Fruit fly (Drosophila melanogaster): ENCODE measurements around the gene CG5391.
A peak's percentile ranks its signal among the peaks of the same experiment; 100 is the strongest.

CG5391 gene

dm6 chr3R:22379942-22380341, 46.0 kb upstream of the CG5391 start, which contains the start of gene CG34149 (continued):
- TF ChIP-seq CG1603 (tag; optimal IDR thresholded peaks at IDR 0.05) (no peak), CG8281 (tag; optimal IDR thresholded peaks at IDR 0.05) (no peak), kah (GFP tag; optimal IDR thresholded peaks at IDR 0.05) (no peak), chinmo (GFP tag; IDR thresholded peaks at IDR 0.05; ENCODE audit: partially characterized antibody) (no peak), unc-4 (GFP tag; IDR thresholded peaks at IDR 0.05; ENCODE audit: partially characterized antibody) (peak; percentile 55), btn (GFP tag; optimal IDR thresholded peaks at IDR 0.05) (no peak), BtbVII (GFP tag; optimal IDR thresholded peaks at IDR 0.05) (no peak), crol (GFP tag; IDR thresholded peaks at IDR 0.05) (no peak), Hr51 (GFP tag; optimal IDR thresholded peaks at IDR 0.05) (no peak), CG3838 (GFP tag; optimal IDR thresholded peaks at IDR 0.05) (no peak), Opbp (GFP tag; IDR thresholded peaks at IDR 0.05; ENCODE audit: partially characterized antibody) (peak; percentile 10; the same call in 2 of the 3 replicates), ttk (GFP tag; IDR thresholded peaks at IDR 0.05) (no peak), CG13123 (GFP tag; optimal IDR thresholded peaks at IDR 0.05) (no peak), CG11456 (GFP tag; IDR thresholded peaks at IDR 0.05) (no peak), CG6791 (GFP tag; IDR thresholded peaks at IDR 0.05; ENCODE audit: partially characterized antibody) (peak; percentile 23; the same call in 1 of the 3 replicates), CG8359 (GFP tag; optimal IDR thresholded peaks at IDR 0.05; ENCODE audit: borderline replicate concordance) (no peak), Usf (GFP tag; optimal IDR thresholded peaks at IDR 0.05) (no peak), CG8089 (GFP tag; optimal IDR thresholded peaks at IDR 0.05) (no peak), CG1024 (GFP tag; IDR thresholded peaks at IDR 0.05) (no peak), dpn (GFP tag; optimal IDR thresholded peaks at IDR 0.05) (no peak), GATAe (GFP tag; conservative IDR thresholded peaks at IDR 0.05) (no peak), CG4617 (GFP tag; optimal IDR thresholded peaks at IDR 0.05; ENCODE audit: borderline replicate concordance) (no peak), Ptx1 (GFP tag; IDR thresholded peaks at IDR 0.05) (no peak), D19B (GFP tag; optimal IDR thresholded peaks at IDR 0.05) (no peak), CG6254 (GFP tag; optimal IDR thresholded peaks at IDR 0.05) (no peak), CG8944 (GFP tag; optimal IDR thresholded peaks at IDR 0.05) (no peak), Rx (GFP tag; IDR thresholded peaks at IDR 0.05) (no peak), crp (GFP tag; optimal IDR thresholded peaks at IDR 0.05) (peak in 1 of 2 experiments; percentile 84), Chrac-16 (GFP tag; optimal IDR thresholded peaks at IDR 0.05) (no peak), CG34376 (GFP tag; optimal IDR thresholded peaks at IDR 0.05) (no peak), corto (GFP tag; optimal IDR thresholded peaks at IDR 0.05) (no peak), CG17612 (GFP tag; IDR thresholded peaks at IDR 0.05) (no peak), knrl (GFP tag; IDR thresholded peaks at IDR 0.05; ENCODE audit: partially characterized antibody) (no peak), toy (GFP tag; IDR thresholded peaks at IDR 0.05) (no peak), Ets65A (GFP tag) (no peak), exex (tag; optimal IDR thresholded peaks at IDR 0.05) (no peak), CG4730 (GFP tag; IDR thresholded peaks at IDR 0.05) (no peak), CG12071 (GFP tag; optimal IDR thresholded peaks at IDR 0.05) (no peak), Atf-2 (GFP tag; optimal IDR thresholded peaks at IDR 0.05) (no peak), br (optimal IDR thresholded peaks at IDR 0.05) (no peak), lbe (GFP tag; optimal IDR thresholded peaks at IDR 0.05) (no peak), HLH3B (GFP tag; IDR thresholded peaks at IDR 0.05) (no peak), Fer1 (GFP tag; optimal IDR thresholded peaks at IDR 0.05) (no peak), CG32772 (GFP tag; IDR thresholded peaks at IDR 0.05) (no peak), ERR (GFP tag; optimal IDR thresholded peaks at IDR 0.05) (no peak), Bgb (GFP tag; IDR thresholded peaks at IDR 0.05; ENCODE audit: partially characterized antibody) (peak; percentile 33; the same call in 1 of the 2 replicates), Sry-δ (GFP tag; optimal IDR thresholded peaks at IDR 0.05) (peak; percentile 22), CG11695 (GFP tag; IDR thresholded peaks at IDR 0.05) (no peak), CG6854 (GFP tag; optimal IDR thresholded peaks at IDR 0.05) (no peak), insv (GFP tag; optimal IDR thresholded peaks at IDR 0.05) (no peak), Xbp1 (GFP tag; optimal IDR thresholded peaks at IDR 0.05) (no peak)

Data from whole organism, embryonic.